Fruit fly (Drosophila melanogaster): ENCODE data around the gene CG3703.

CG3703 gene

dm6 chrX:932859-933258 lies 12.7 kb downstream of the CG3703 start:
- TF ChIP-seq CG8478 (optimal IDR thresholded peaks at IDR 0.05) (no peak), CTCF (optimal IDR thresholded peaks at IDR 0.05) (no peak)

dm6 chrX:932166-932565 lies 13.4 kb downstream of the CG3703 start, which contains the start of the genes CG32815 and CG3706:
Gene CG32815 (plus strand): TSS chrX:932466.
Gene CG3706 (minus strand): TSS chrX:932475.
- TF ChIP-seq CTCF (optimal IDR thresholded peaks at IDR 0.05) (no peak), CG8478 (optimal IDR thresholded peaks at IDR 0.05) (no peak)

- TF ChIP-seq CTCF (optimal IDR thresholded peaks at IDR 0.05) = no peak
- TF ChIP-seq CG8478 (optimal IDR thresholded peaks at IDR 0.05) = no peak
Measured at dm6 chrX:930048-930800, 15.3 kb downstream of the CG3703 start, which contains the start of gene CG3708. Gene CG3708 (minus strand): TSS chrX:930098.

- TF ChIP-seq CG8478 (optimal IDR thresholded peaks at IDR 0.05) = no peak
- no peak for TF ChIP-seq CTCF (optimal IDR thresholded peaks at IDR 0.05)
Measured at dm6 chrX:927863-928257, 17.7 kb downstream of the CG3703 start, which contains the start of the genes CG43867 and MED22. Gene CG43867 (minus strand): TSS chrX:927975. Gene MED22 (plus strand): TSS chrX:928139.

- TF ChIP-seq CG8478 (optimal IDR thresholded peaks at IDR 0.05) (no peak), CTCF (optimal IDR thresholded peaks at IDR 0.05) (no peak)
Measured at dm6 chrX:927209-927862, 18.2 kb downstream of the CG3703 start, which contains the start of gene Lztr1. Gene Lztr1 (minus strand): TSS chrX:927582.

- TF ChIP-seq CG8478 (optimal IDR thresholded peaks at IDR 0.05) = no peak
- TF ChIP-seq CTCF (optimal IDR thresholded peaks at IDR 0.05) = no peak
Measured at dm6 chrX:921359-921758, 24.2 kb downstream of the CG3703 start.

- TF ChIP-seq CTCF (optimal IDR thresholded peaks at IDR 0.05) = no peak
- TF ChIP-seq CG8478 (optimal IDR thresholded peaks at IDR 0.05) = no peak
Measured at dm6 chrX:908763-909497, 36.6 kb downstream of the CG3703 start.

dm6 chrX:900725-901345 lies 44.7 kb downstream of the CG3703 start:
- no peak for TF ChIP-seq CTCF (optimal IDR thresholded peaks at IDR 0.05)

dm6 chrX:899407-900050 lies 46.0 kb downstream of the CG3703 start:
- TF ChIP-seq CG8478 (optimal IDR thresholded peaks at IDR 0.05) (no peak), CTCF (optimal IDR thresholded peaks at IDR 0.05) (no peak)

- TF ChIP-seq CTCF (optimal IDR thresholded peaks at IDR 0.05) (no peak), CG8478 (optimal IDR thresholded peaks at IDR 0.05) (no peak)
Measured at dm6 chrX:898367-898766, 47.2 kb downstream of the CG3703 start.

dm6 chrX:894182-894581 lies 51.4 kb downstream of the CG3703 start, which contains the start of gene CG11663:
Gene CG11663 (plus strand): TSS chrX:894482.
- TF ChIP-seq CTCF (optimal IDR thresholded peaks at IDR 0.05) = no peak
- no peak for TF ChIP-seq CG8478 (optimal IDR thresholded peaks at IDR 0.05)
